Worm (Caenorhabditis elegans) whole organism, L4 larva: ENCODE data around the gene asp-19.

ENCODE experiments used
- R02D3.7 ChIP-seq: fragments of 150-350 bp; sonication (generic microtip); optimal IDR thresholded peaks from 3 replicates; lab custom pipeline; 2014; ENCODE audit warnings: missing biosample characterization, missing genetic modification characterization
- T26A8.4 ChIP-seq: fragments of 200-800 bp; sonication (Bioruptor generic); IDR thresholded peaks from 2 replicates; pipeline ENCODE4 v1.3.6; 2022; ENCODE audit warnings: missing genetic modification characterization, missing compliant biosample characterization
- lsy-2 ChIP-seq, 2 experiments: fragments of 150-350 bp in 1 of 2; sonication (generic microtip) in 1 of 2; optimal IDR thresholded peaks; 2 replicates each; lab custom pipeline; 2014 to 2017; ENCODE audit warnings: missing biosample characterization in 2 of 2, missing genetic modification characterization in 2 of 2
- pha-4 ChIP-seq, 2 experiments: fragments of 150-350 bp in 1 of 2; fragments of 200-800 bp in 1 of 2; sonication (Bioruptor generic) in 1 of 2; IDR thresholded peaks in 1 of 2; optimal IDR thresholded peaks in 1 of 2; 2 replicates each; pipeline versions ENCODE4 v1.3.6 to Lab custom; 2014 to 2022; ENCODE audit warnings: missing genetic modification characterization in 2 of 2, missing genetic modification reagents in 2 of 2, missing biosample characterization in 1 of 2, missing compliant biosample characterization in 1 of 2
- pqm-1 ChIP-seq: sonication (generic microtip); optimal IDR thresholded peaks from 2 replicates; lab custom pipeline; 2017; ENCODE audit warnings: missing biosample characterization, missing genetic modification characterization
- skn-1 ChIP-seq: fragments of 150-350 bp; optimal IDR thresholded peaks from 2 replicates; lab custom pipeline; 2014; ENCODE audit warnings: missing biosample characterization, missing genetic modification characterization
- ztf-11 ChIP-seq: fragments of 150-350 bp; optimal IDR thresholded peaks from 2 replicates; lab custom pipeline; 2014; ENCODE audit warnings: missing biosample characterization, missing genetic modification characterization
- ztf-7 ChIP-seq: fragments of 150-350 bp; optimal IDR thresholded peaks from 2 replicates; lab custom pipeline; 2014; ENCODE audit warnings: missing biosample characterization, missing genetic modification characterization

DNA sequence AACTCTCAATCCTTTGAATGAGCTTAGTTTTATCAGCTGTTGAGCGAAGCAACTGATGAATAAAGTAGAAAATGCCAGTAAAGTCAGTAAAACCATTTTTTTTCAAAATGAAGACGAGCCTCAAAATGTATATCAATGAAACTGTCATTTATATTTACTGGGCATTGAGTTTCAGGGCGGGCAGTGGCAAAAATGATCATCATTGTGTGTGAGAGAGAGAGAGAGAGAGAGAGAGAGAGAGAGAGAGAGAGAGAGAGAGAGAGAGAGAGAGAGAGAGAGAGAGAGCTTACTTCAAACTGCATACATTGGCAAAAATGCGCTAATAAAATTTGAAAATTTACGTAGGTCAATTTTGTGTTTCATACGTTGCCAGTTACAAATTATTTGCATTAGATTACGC lies 31.0 kb upstream of the asp-19 start, which contains the start of gene F11D11.3:
- no peak for TF ChIP-seq T26A8.4 (GFP tag; lab: Robert Waterston, UW)
- no peak for TF ChIP-seq pqm-1 (tag; lab: Kevin White, UChicago)
- TF ChIP-seq R02D3.7, result no peak
- TF ChIP-seq ztf-7 (tag; lab: Kevin White, UChicago), result no peak
- no peak for TF ChIP-seq lsy-2 (tag; optimal IDR thresholded peaks at IDR 0.05; lab: Kevin White, UChicago)
- TF ChIP-seq skn-1 (tag; lab: Kevin White, UChicago), result no peak
- no peak for TF ChIP-seq ztf-11 (tag; lab: Kevin White, UChicago)
- TF ChIP-seq pha-4 (GFP tag; IDR thresholded peaks at IDR 0.05; lab: Robert Waterston, UW), result no peak
- TF ChIP-seq pha-4 (tag; optimal IDR thresholded peaks at IDR 0.05; lab: Kevin White, UChicago), result no peak
